Fruit fly (Drosophila melanogaster) whole organism, embryonic: ENCODE measurements around the gene CG6465.

Experiments
- Abd-B ChIP-seq: fragments of 200-800 bp; sonication (Bioruptor generic); optimal IDR thresholded peaks from 2 replicates; lab custom pipeline; 2018; ENCODE audit warnings: missing biosample characterization, mild to moderate bottlenecking, missing genetic modification characterization, moderate library complexity
- Bgb ChIP-seq: fragments of 200-800 bp; sonication (Bioruptor generic); IDR thresholded peaks from 2 replicates; pipeline ENCODE4 v1.3.6; 2022; ENCODE audit warnings: missing biosample characterization, missing genetic modification characterization; ENCODE audit not compliant: partially characterized antibody
- CG10274 ChIP-seq: fragments of 200-800 bp; sonication (Bioruptor generic); optimal IDR thresholded peaks from 3 replicates; lab custom pipeline; 2017; ENCODE audit warnings: missing biosample characterization, mild to moderate bottlenecking, missing genetic modification characterization
- CG13424 ChIP-seq: fragments of 200-800 bp; sonication (Bioruptor generic); optimal IDR thresholded peaks from 2 replicates; lab custom pipeline; 2019; ENCODE audit warnings: missing biosample characterization, mild to moderate bottlenecking, missing genetic modification characterization, moderate library complexity
- CG13624 ChIP-seq: fragments of 200-800 bp; sonication (Bioruptor generic); optimal IDR thresholded peaks from 2 replicates; lab custom pipeline; 2016; ENCODE audit warnings: missing biosample characterization, missing genetic modification characterization
- CG1529 ChIP-seq: fragments of 200-800 bp; sonication (Bioruptor generic); optimal IDR thresholded peaks from 3 replicates; lab custom pipeline; 2018; ENCODE audit warnings: missing biosample characterization, missing genetic modification characterization
- CG17912 ChIP-seq: fragments of 200-800 bp; sonication (Bioruptor generic); optimal IDR thresholded peaks from 2 replicates; lab custom pipeline; 2018; ENCODE audit warnings: missing biosample characterization, mild to moderate bottlenecking, missing genetic modification characterization
- CG1832 ChIP-seq: fragments of 200-800 bp; sonication (Bioruptor generic); optimal IDR thresholded peaks from 2 replicates; lab custom pipeline; 2017; ENCODE audit warnings: missing biosample characterization, mild to moderate bottlenecking, missing genetic modification characterization, inconsistent platforms
- CG2199 ChIP-seq: fragments of 200-800 bp; sonication (Bioruptor generic); IDR thresholded peaks from 3 replicates; pipeline ENCODE4 v1.3.6; 2022; ENCODE audit warnings: missing biosample characterization, missing genetic modification characterization
- CG2202 ChIP-seq: fragments of 200-800 bp; sonication (Bioruptor generic); optimal IDR thresholded peaks from 2 replicates; lab custom pipeline; 2018; ENCODE audit warnings: missing biosample characterization, mild to moderate bottlenecking, missing genetic modification characterization
- CG30403 ChIP-seq: fragments of 200-800 bp; sonication (Bioruptor generic); optimal IDR thresholded peaks from 3 replicates; lab custom pipeline; 2016; ENCODE audit warnings: missing biosample characterization, missing genetic modification characterization
- CG3065 ChIP-seq: fragments of 200-800 bp; sonication (Bioruptor generic); optimal IDR thresholded peaks from 2 replicates; lab custom pipeline; 2016; ENCODE audit warnings: missing biosample characterization, missing genetic modification characterization
- CG33557 ChIP-seq: fragments of 200-800 bp; sonication (Bioruptor generic); optimal IDR thresholded peaks from 2 replicates; lab custom pipeline; 2019; ENCODE audit warnings: missing biosample characterization, mild to moderate bottlenecking, missing genetic modification characterization, moderate library complexity
- CG4360 ChIP-seq: fragments of 200-800 bp; sonication (Bioruptor generic); IDR thresholded peaks from 2 replicates; pipeline ENCODE4 v1.3.6; 2022; ENCODE audit warnings: missing biosample characterization, missing genetic modification characterization
- CG4730 ChIP-seq: fragments of 200-800 bp; sonication (Bioruptor generic); IDR thresholded peaks from 2 replicates; pipeline ENCODE4 v1.3.6; 2022; ENCODE audit warnings: missing biosample characterization, missing genetic modification characterization
- CG5245 ChIP-seq: fragments of 200-800 bp; sonication (Bioruptor generic); optimal IDR thresholded peaks from 3 replicates; lab custom pipeline; 2016; ENCODE audit warnings: missing biosample characterization, missing genetic modification characterization
- CG6791 ChIP-seq: fragments of 200-800 bp; sonication (Bioruptor generic); IDR thresholded peaks from 3 replicates; pipeline ENCODE4 v1.3.6; 2022; ENCODE audit warnings: missing biosample characterization, missing genetic modification characterization; ENCODE audit not compliant: partially characterized antibody
- CG8388 ChIP-seq: fragments of 200-800 bp; sonication (Bioruptor generic); optimal IDR thresholded peaks from 2 replicates; lab custom pipeline; 2019; ENCODE audit warnings: missing biosample characterization, mild to moderate bottlenecking, missing genetic modification characterization, moderate library complexity
- CG8478 ChIP-seq: fragments of >200 bp; optimal IDR thresholded peaks from 2 replicates; lab custom pipeline; 2018
- D19B ChIP-seq: fragments of 200-800 bp; sonication (Bioruptor generic); optimal IDR thresholded peaks from 2 replicates; lab custom pipeline; 2017; ENCODE audit warnings: missing biosample characterization, mild to moderate bottlenecking, missing genetic modification characterization
- Dad ChIP-seq: fragments of 200-800 bp; sonication (Bioruptor generic); optimal IDR thresholded peaks from 3 replicates; lab custom pipeline; 2016; ENCODE audit warnings: missing biosample characterization, missing genetic modification characterization
- HLHmδ ChIP-seq: fragments of 200-800 bp; sonication (Bioruptor generic); optimal IDR thresholded peaks from 2 replicates; lab custom pipeline; 2018; ENCODE audit warnings: missing biosample characterization, mild to moderate bottlenecking, missing genetic modification characterization, moderate library complexity
- HmgD ChIP-seq: fragments of 200-800 bp; sonication (Bioruptor generic); optimal IDR thresholded peaks from 3 replicates; lab custom pipeline; 2016; ENCODE audit warnings: missing biosample characterization, missing genetic modification characterization
- Hr78 ChIP-seq, 2 experiments: fragments of 200-800 bp in 1 of 2; fragments of >200 bp in 1 of 2; sonication (Bioruptor generic) in 1 of 2; optimal IDR thresholded peaks; 2 replicates each; lab custom pipeline; 2017 to 2019; ENCODE audit warnings: missing biosample characterization in 2 of 2, missing genetic modification characterization in 2 of 2, mild to moderate bottlenecking in 1 of 2, moderate library complexity in 1 of 2
- Meics ChIP-seq: fragments of 200-800 bp; sonication (Bioruptor generic); optimal IDR thresholded peaks from 2 replicates; lab custom pipeline; 2017; ENCODE audit warnings: missing biosample characterization, mild to moderate bottlenecking, missing genetic modification characterization
- Nf-YB ChIP-seq: fragments of 200-800 bp; sonication (Bioruptor generic); optimal IDR thresholded peaks from 3 replicates; lab custom pipeline; 2019; ENCODE audit warnings: missing biosample characterization, mild to moderate bottlenecking, missing genetic modification characterization, moderate library complexity
- NfI ChIP-seq: fragments of 200-800 bp; sonication (Bioruptor generic); optimal IDR thresholded peaks from 3 replicates; lab custom pipeline; 2018; ENCODE audit warnings: missing biosample characterization, mild to moderate bottlenecking, missing genetic modification characterization, moderate library complexity
- Poxn ChIP-seq: fragments of 200-800 bp; sonication (Bioruptor generic); IDR thresholded peaks from 2 replicates; pipeline ENCODE4 v1.3.6; 2022; ENCODE audit warnings: missing biosample characterization, missing genetic modification characterization
- Stat92E ChIP-seq, 3 experiments: fragments of >200 bp in 2 of 3; fragments of 200-800 bp in 1 of 3; sonication (Bioruptor generic) in 1 of 3; optimal IDR thresholded peaks; 2 replicates each; lab custom pipeline; 2017 to 2019; ENCODE audit warnings: missing biosample characterization in 3 of 3, missing genetic modification characterization in 3 of 3, mild to moderate bottlenecking in 1 of 3, moderate library complexity in 1 of 3
- Xbp1 ChIP-seq: fragments of 200-800 bp; sonication (Bioruptor generic); optimal IDR thresholded peaks from 3 replicates; lab custom pipeline; 2016; ENCODE audit warnings: missing biosample characterization, mild to moderate bottlenecking, missing genetic modification characterization
- Xrp1 ChIP-seq: fragments of 200-800 bp; sonication (Bioruptor generic); IDR thresholded peaks from 2 replicates; pipeline ENCODE4 v1.3.6; 2022; ENCODE audit warnings: missing biosample characterization, missing genetic modification characterization
- ash1 ChIP-seq: fragments of 200-800 bp; sonication (Bioruptor generic); optimal IDR thresholded peaks from 2 replicates; lab custom pipeline; 2018; ENCODE audit warnings: missing biosample characterization, mild to moderate bottlenecking, missing genetic modification characterization
- bab2 ChIP-seq: fragments of 200-800 bp; sonication (Bioruptor generic); optimal IDR thresholded peaks from 2 replicates; lab custom pipeline; 2016; ENCODE audit warnings: missing biosample characterization, missing genetic modification characterization
- br ChIP-seq: fragments of >200 bp; optimal IDR thresholded peaks from 2 replicates; lab custom pipeline; 2017
- cato ChIP-seq: fragments of 200-800 bp; sonication (Bioruptor generic); optimal IDR thresholded peaks from 2 replicates; lab custom pipeline; 2016; ENCODE audit warnings: missing biosample characterization, missing genetic modification characterization, borderline replicate concordance
- chinmo ChIP-seq: fragments of 200-800 bp; sonication (Bioruptor generic); IDR thresholded peaks from 4 replicates; pipeline ENCODE4 v1.3.6; 2022; ENCODE audit warnings: missing biosample characterization, missing genetic modification characterization; ENCODE audit not compliant: partially characterized antibody
- chn ChIP-seq: fragments of 200-800 bp; sonication (Bioruptor generic); optimal IDR thresholded peaks from 2 replicates; lab custom pipeline; 2016; ENCODE audit warnings: missing biosample characterization, missing genetic modification characterization
- esg ChIP-seq: fragments of 200-800 bp; sonication (Bioruptor generic); conservative IDR thresholded peaks from 2 replicates; pipeline ENCODE4 v1.3.6; 2022; ENCODE audit warnings: missing biosample characterization, missing genetic modification characterization
- exex ChIP-seq: fragments of 200-800 bp; sonication (Bioruptor generic); optimal IDR thresholded peaks from 4 replicates; lab custom pipeline; 2018; ENCODE audit warnings: missing biosample characterization, mild to moderate bottlenecking, missing genetic modification characterization, moderate library complexity
- h ChIP-seq: fragments of >200 bp; optimal IDR thresholded peaks from 2 replicates; lab custom pipeline; 2017
- hbn ChIP-seq: fragments of 200-800 bp; sonication (Bioruptor generic); IDR thresholded peaks from 2 replicates; pipeline ENCODE4 v1.3.6; 2022; ENCODE audit warnings: missing biosample characterization, missing genetic modification characterization; ENCODE audit not compliant: partially characterized antibody
- her ChIP-seq: fragments of 200-800 bp; sonication (Bioruptor generic); optimal IDR thresholded peaks from 2 replicates; lab custom pipeline; 2016; ENCODE audit warnings: missing biosample characterization, missing genetic modification characterization
- insv ChIP-seq, 2 experiments: fragments of 200-800 bp; sonication (Bioruptor generic); optimal IDR thresholded peaks; 3 replicates each; lab custom pipeline; 2016 to 2018; ENCODE audit warnings: missing biosample characterization in 2 of 2, missing genetic modification characterization in 2 of 2
- knrl ChIP-seq: fragments of 200-800 bp; sonication (Bioruptor generic); IDR thresholded peaks from 3 replicates; pipeline ENCODE4 v1.3.6; 2022; ENCODE audit warnings: missing biosample characterization, missing genetic modification characterization; ENCODE audit not compliant: partially characterized antibody
- lilli ChIP-seq: fragments of 200-800 bp; sonication (Bioruptor generic); optimal IDR thresholded peaks from 3 replicates; lab custom pipeline; 2016; ENCODE audit warnings: missing biosample characterization, missing genetic modification characterization
- nerfin-2 ChIP-seq: fragments of 200-800 bp; sonication (Bioruptor generic); IDR thresholded peaks from 2 replicates; pipeline ENCODE4 v1.3.6; 2022; ENCODE audit warnings: missing biosample characterization, missing genetic modification characterization; ENCODE audit not compliant: partially characterized antibody
- nom ChIP-seq: fragments of 200-800 bp; sonication (Bioruptor generic); optimal IDR thresholded peaks from 2 replicates; lab custom pipeline; 2017; ENCODE audit warnings: missing biosample characterization, missing genetic modification characterization, mild to moderate bottlenecking, moderate library complexity, missing genetic modification reagents
- shn ChIP-seq: fragments of 200-800 bp; sonication (Bioruptor generic); optimal IDR thresholded peaks from 3 replicates; lab custom pipeline; 2016; ENCODE audit warnings: missing biosample characterization, missing genetic modification characterization
- sima ChIP-seq: fragments of 200-800 bp; sonication (Bioruptor generic); optimal IDR thresholded peaks from 2 replicates; lab custom pipeline; 2016; ENCODE audit warnings: missing biosample characterization, missing genetic modification characterization
- sug ChIP-seq: fragments of 200-800 bp; optimal IDR thresholded peaks from 2 replicates; lab custom pipeline; 2019; ENCODE audit warnings: missing biosample characterization, mild to moderate bottlenecking, missing genetic modification characterization, moderate library complexity
- tap ChIP-seq: fragments of 200-800 bp; optimal IDR thresholded peaks from 3 replicates; lab custom pipeline; 2019; ENCODE audit warnings: missing biosample characterization, mild to moderate bottlenecking, missing genetic modification characterization, moderate library complexity

Gene CG6465

dm6 chr3R:10684284-10684683, 7.2 kb upstream of the CG6465 start (continued):
- TF ChIP-seq D19B (GFP tag; lab: Kevin White, UChicago) (no peak), CG13624 (peak; percentile 3), CG8478 (lab: Kevin White, UChicago) (no peak), h (lab: Kevin White, UChicago) (no peak), br (lab: Kevin White, UChicago) (no peak), CG33557 (GFP tag; lab: Kevin White, UChicago) (no peak), Xbp1 (GFP tag; lab: Kevin White, UChicago) (peak; percentile 63), Dad (no peak), sima (GFP tag; lab: Kevin White, UChicago) (no peak), CG17912 (no peak), tap (tag; lab: Kevin White, UChicago) (peak; percentile 72), chinmo (GFP tag; lab: Robert Waterston, UW) (no peak), NfI (GFP tag; lab: Kevin White, UChicago) (peak; percentile 45), Meics (GFP tag; lab: Kevin White, UChicago) (peak; percentile 36), lilli (GFP tag; lab: Kevin White, UChicago) (peak; percentile 57), sug (tag; lab: Kevin White, UChicago) (no peak), CG3065 (no peak), her (GFP tag; lab: Kevin White, UChicago) (no peak), HLHmδ (GFP tag; lab: Kevin White, UChicago) (no peak), exex (tag; lab: Kevin White, UChicago) (no peak), CG10274 (peak; percentile 56), Abd-B (peak; percentile 70), CG2199 (GFP tag; lab: Robert Waterston, UW) (peak; percentile 63; the same call in 1 of the 3 replicates), bab2 (GFP tag; lab: Kevin White, UChicago) (peak; percentile 50), CG2202 (no peak), cato (GFP tag; lab: Kevin White, UChicago) (no peak), CG4730 (GFP tag; lab: Robert Waterston, UW) (peak; percentile 52; the same call in 1 of the 2 replicates), CG30403 (GFP tag; lab: Kevin White, UChicago) (peak; percentile 68), shn (GFP tag; lab: Kevin White, UChicago) (peak; percentile 29), chn (GFP tag; lab: Kevin White, UChicago) (peak; percentile 52), CG6791 (no peak), CG5245 (GFP tag; lab: Kevin White, UChicago) (peak; percentile 42), Poxn (GFP tag; lab: Robert Waterston, UW) (no peak), nom (GFP tag; lab: Kevin White, UChicago) (no peak), knrl (no peak), Hr78 (GFP tag; optimal IDR thresholded peaks at IDR 0.05; lab: Kevin White, UChicago) (no peak), CG1832 (GFP tag; lab: Kevin White, UChicago) (no peak), ash1 (no peak), Nf-YB (GFP tag; lab: Kevin White, UChicago) (peak; percentile 25), Bgb (GFP tag; lab: Robert Waterston, UW) (no peak), nerfin-2 (GFP tag; lab: Robert Waterston, UW) (no peak), HmgD (GFP tag; lab: Kevin White, UChicago) (no peak), Xrp1 (GFP tag; lab: Robert Waterston, UW) (peak; percentile 75), esg (GFP tag; lab: Robert Waterston, UW) (peak; percentile 63), hbn (GFP tag; lab: Robert Waterston, UW) (no peak), insv (GFP tag; optimal IDR thresholded peaks at IDR 0.05; lab: Kevin White, UChicago) (no peak), CG13424 (tag; lab: Kevin White, UChicago) (peak; percentile 69), CG8388 (peak; percentile 52), CG1529 (GFP tag; lab: Kevin White, UChicago) (peak; percentile 22), CG4360 (GFP tag; lab: Robert Waterston, UW) (peak; percentile 13; the same call in 1 of the 2 replicates), Stat92E (GFP tag; optimal IDR thresholded peaks at IDR 0.05; lab: Kevin White, UChicago) (no peak)
